Worm (Caenorhabditis elegans): ENCODE data around the gene tbc-17.

Gene tbc-17

DNA sequence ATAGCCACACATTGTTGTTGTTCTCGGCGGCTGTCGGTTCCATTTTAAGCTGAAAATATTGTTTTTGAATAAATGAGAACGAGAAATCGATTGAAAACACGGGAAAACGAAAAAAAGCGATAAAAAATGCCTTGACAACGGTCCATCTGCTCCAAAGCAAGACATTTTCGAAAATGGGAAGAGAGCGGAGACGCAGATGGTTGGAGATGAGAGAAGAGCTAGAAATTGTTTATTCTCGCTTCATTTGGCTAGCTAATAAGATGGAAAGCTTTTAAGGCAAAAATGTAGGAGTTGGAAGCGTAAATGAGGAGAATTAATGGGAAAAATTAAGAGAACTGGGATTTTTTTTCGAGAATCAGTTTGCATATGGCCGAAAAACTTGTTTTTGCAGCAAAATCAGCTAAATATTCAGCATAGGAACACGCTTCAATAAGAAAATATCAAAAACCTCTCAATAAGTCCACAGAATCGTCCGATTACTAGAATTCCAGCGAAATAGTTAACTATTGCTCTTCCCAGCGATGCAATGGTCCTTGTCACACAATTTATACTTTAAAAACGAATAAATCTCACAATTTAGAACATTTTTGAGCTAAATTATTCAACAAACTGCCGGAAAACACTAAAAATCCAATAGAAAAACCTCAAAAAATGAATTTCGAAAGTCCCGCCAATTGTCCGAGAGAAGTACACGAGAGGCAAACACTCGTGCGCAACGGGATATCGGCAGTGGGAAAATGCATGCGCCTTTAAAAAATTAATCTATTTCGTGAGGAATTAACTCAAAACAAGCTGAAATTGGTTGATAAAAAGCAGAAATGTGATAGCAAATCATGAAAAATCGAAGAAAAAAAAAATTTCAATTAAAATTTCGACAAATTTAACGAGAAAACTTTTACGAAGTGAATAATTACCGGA lies 44.3 kb downstream of the tbc-17 start, which contains the start of gene pisy-1:
pisy-1 (minus strand) TSS at position 51 of the 918 bp plus-strand sequence.
- TF ChIP-seq nhr-28 (tag; optimal IDR thresholded peaks at IDR 0.05) (no peak), nhr-20 (tag; optimal IDR thresholded peaks at IDR 0.05) (peak; percentile 14), sox-4 (tag; optimal IDR thresholded peaks at IDR 0.05) (no peak), dsc-1 (tag; optimal IDR thresholded peaks at IDR 0.05) (peak; percentile 9), blmp-1 (tag; optimal IDR thresholded peaks at IDR 0.05) (no peak), mdl-1 (tag; optimal IDR thresholded peaks at IDR 0.05) (peak in 1 of 2 experiments; percentile 52), F16B12.6 (tag; optimal IDR thresholded peaks at IDR 0.05) (peak; percentile 32), lin-13 (GFP tag; optimal IDR thresholded peaks at IDR 0.05) (peak; percentile 32), unc-62 (GFP tag; optimal IDR thresholded peaks at IDR 0.05) (no peak), unc-130 (tag; optimal IDR thresholded peaks at IDR 0.05) (peak; percentile 70), nhr-77 (tag; optimal IDR thresholded peaks at IDR 0.05) (no peak), skn-1 (tag; optimal IDR thresholded peaks at IDR 0.05) (peak; percentile 68), ceh-82 (tag; optimal IDR thresholded peaks at IDR 0.05) (peak; percentile 27 to 64 (median 38)), ceh-90 (tag; optimal IDR thresholded peaks at IDR 0.05) (no peak), hpl-2 (GFP tag; optimal IDR thresholded peaks at IDR 0.05) (no peak), sptf-1 (tag; optimal IDR thresholded peaks at IDR 0.05) (no peak), zip-4 (GFP tag; optimal IDR thresholded peaks at IDR 0.05) (no peak), C16A3.4 (tag; optimal IDR thresholded peaks at IDR 0.05) (peak; percentile 37), efl-1 (optimal IDR thresholded peaks at IDR 0.05) (peak; percentile 65 to 86), efl-1 (GFP tag; optimal IDR thresholded peaks at IDR 0.05 in 1 of 2) (peak; percentile 89 to 98), ztf-11 (tag; optimal IDR thresholded peaks at IDR 0.05) (no peak), hlh-17 (GFP tag; optimal IDR thresholded peaks at IDR 0.05; ENCODE audit: borderline replicate concordance) (no peak), hlh-4 (tag; optimal IDR thresholded peaks at IDR 0.05) (no peak), pax-3 (tag; optimal IDR thresholded peaks at IDR 0.05) (no peak), sup-37 (GFP tag; optimal IDR thresholded peaks at IDR 0.05) (no peak), swsn-7 (tag; optimal IDR thresholded peaks at IDR 0.05) (peak; percentile 21), mef-2 (tag; optimal IDR thresholded peaks at IDR 0.05) (no peak), lin-39 (tag; optimal IDR thresholded peaks at IDR 0.05) (peak; percentile 34), nhr-71 (tag; optimal IDR thresholded peaks at IDR 0.05) (no peak), tlp-1 (tag; optimal IDR thresholded peaks at IDR 0.05) (no peak), isw-1 (GFP tag; IDR thresholded peaks at IDR 0.05) (peak; percentile 6; the same call in 1 of the 2 replicates), xbp-1 (tag; optimal IDR thresholded peaks at IDR 0.05) (peak; percentile 60), pag-3 (tag; optimal IDR thresholded peaks at IDR 0.05; ENCODE audit: borderline replicate concordance, insufficient read depth) (no peak), lsy-2 (tag; optimal IDR thresholded peaks at IDR 0.05) (peak; percentile 55 to 80), nhr-84 (tag; optimal IDR thresholded peaks at IDR 0.05) (no peak), snu-23 (GFP tag; optimal IDR thresholded peaks at IDR 0.05) (peak; percentile 67), lin-35 (GFP tag; optimal IDR thresholded peaks at IDR 0.05) (peak; percentile 89 to 94), vab-15 (tag; optimal IDR thresholded peaks at IDR 0.05) (peak; percentile 53), zag-1 (tag; optimal IDR thresholded peaks at IDR 0.05) (no peak), C34B4.2 (tag; optimal IDR thresholded peaks at IDR 0.05) (no peak), snpc-4 (tag; optimal IDR thresholded peaks at IDR 0.05) (peak; percentile 53), rnt-1 (tag; optimal IDR thresholded peaks at IDR 0.05) (peak; percentile 64), fos-1 (tag; optimal IDR thresholded peaks at IDR 0.05) (no peak), lin-15B (tag; optimal IDR thresholded peaks at IDR 0.05) (peak; percentile 53), nhr-12 (tag; optimal IDR thresholded peaks at IDR 0.05) (no peak), tbx-2 (tag; optimal IDR thresholded peaks at IDR 0.05) (peak; percentile 45), dpl-1 (GFP tag; optimal IDR thresholded peaks at IDR 0.05) (peak; percentile 77 to 90 (median 81))
